Worm (Caenorhabditis elegans) whole organism, L3 larva: ENCODE measurements around the gene Y52D5A.2.
"Not testable (repeated sequence)": the region's sequence is repeated elsewhere in the genome, so short reads cannot be mapped to it uniquely, and the experiment has no call there.

Source experiments
- ZK546.5 ChIP-seq: sonication (generic microtip); optimal IDR thresholded peaks from 2 replicates; lab custom pipeline; 2017; ENCODE audit warnings: missing biosample characterization, missing genetic modification characterization
- ama-1 ChIP-seq: fragments of 150-350 bp; optimal IDR thresholded peaks from 2 replicates; lab custom pipeline; 2018
- ceh-16 ChIP-seq: sonication (generic microtip); optimal IDR thresholded peaks from 2 replicates; lab custom pipeline; 2017; ENCODE audit warnings: missing biosample characterization, missing genetic modification characterization
- ceh-28 ChIP-seq: fragments of 150-350 bp; optimal IDR thresholded peaks from 2 replicates; lab custom pipeline; 2014; ENCODE audit warnings: missing biosample characterization, missing genetic modification reagents, missing genetic modification characterization
- ceh-82 ChIP-seq: fragments of 150-350 bp; optimal IDR thresholded peaks from 2 replicates; lab custom pipeline; 2014; ENCODE audit warnings: missing biosample characterization, missing genetic modification characterization
- ceh-9 ChIP-seq: sonication (generic microtip); optimal IDR thresholded peaks from 2 replicates; lab custom pipeline; 2018; ENCODE audit warnings: missing biosample characterization, missing genetic modification characterization
- daf-12 ChIP-seq: fragments of 150-350 bp; optimal IDR thresholded peaks from 2 replicates; lab custom pipeline; 2014; ENCODE audit warnings: missing biosample characterization, missing genetic modification reagents, missing genetic modification characterization
- egl-27 ChIP-seq: sonication (generic microtip); optimal IDR thresholded peaks from 4 replicates; lab custom pipeline; 2017; ENCODE audit warnings: missing biosample characterization, missing genetic modification reagents, missing genetic modification characterization
- egl-5 ChIP-seq: fragments of 150-350 bp; optimal IDR thresholded peaks from 2 replicates; lab custom pipeline; 2017; ENCODE audit warnings: missing biosample characterization, missing genetic modification reagents, missing genetic modification characterization, inconsistent platforms
- elt-1 ChIP-seq: fragments of 150-350 bp; optimal IDR thresholded peaks from 2 replicates; lab custom pipeline; 2014; ENCODE audit warnings: missing biosample characterization, missing genetic modification characterization
- eor-1 ChIP-seq, 2 experiments: fragments of 150-350 bp; optimal IDR thresholded peaks; 2 replicates each; lab custom pipeline; 2014 to 2018; ENCODE audit warnings: missing biosample characterization in 2 of 2, missing genetic modification characterization in 2 of 2
- fkh-10 ChIP-seq: sonication (generic microtip); optimal IDR thresholded peaks from 2 replicates; lab custom pipeline; 2017; ENCODE audit warnings: missing biosample characterization, missing genetic modification reagents, missing genetic modification characterization
- fkh-2 ChIP-seq: fragments of 150-350 bp; optimal IDR thresholded peaks from 2 replicates; lab custom pipeline; 2014; ENCODE audit warnings: missing biosample characterization, missing genetic modification reagents, missing genetic modification characterization
- hmg-11 ChIP-seq: sonication (generic microtip); optimal IDR thresholded peaks from 2 replicates; lab custom pipeline; 2016; ENCODE audit warnings: missing genetic modification characterization, missing compliant biosample characterization
- jun-1 ChIP-seq: fragments of 150-350 bp; optimal IDR thresholded peaks from 2 replicates; lab custom pipeline; 2014; ENCODE audit warnings: missing biosample characterization, missing genetic modification reagents, missing genetic modification characterization
- lin-15B ChIP-seq: fragments of 150-350 bp; optimal IDR thresholded peaks from 2 replicates; lab custom pipeline; 2014; ENCODE audit warnings: missing biosample characterization, missing genetic modification characterization
- lin-39 ChIP-seq: fragments of 150-350 bp; optimal IDR thresholded peaks from 2 replicates; lab custom pipeline; 2018; ENCODE audit warnings: missing biosample characterization, missing genetic modification reagents, missing genetic modification characterization
- lsy-12 ChIP-seq: sonication (generic microtip); optimal IDR thresholded peaks from 2 replicates; lab custom pipeline; 2016; ENCODE audit warnings: mild to moderate bottlenecking, missing genetic modification characterization, missing compliant biosample characterization
- mdl-1 ChIP-seq: fragments of 150-350 bp; optimal IDR thresholded peaks from 2 replicates; lab custom pipeline; 2014; ENCODE audit warnings: missing biosample characterization, missing genetic modification characterization
- mml-1 ChIP-seq: fragments of 150-350 bp; sonication (generic microtip); optimal IDR thresholded peaks from 3 replicates; lab custom pipeline; 2014; ENCODE audit warnings: missing biosample characterization, missing genetic modification characterization
- nhr-11 ChIP-seq: fragments of 150-350 bp; optimal IDR thresholded peaks from 2 replicates; lab custom pipeline; 2014; ENCODE audit warnings: missing biosample characterization, missing genetic modification characterization
- nhr-23 ChIP-seq: fragments of 150-350 bp; optimal IDR thresholded peaks from 2 replicates; lab custom pipeline; 2014; ENCODE audit warnings: missing biosample characterization, missing genetic modification reagents, missing genetic modification characterization
- nhr-237 ChIP-seq: fragments of 150-350 bp; optimal IDR thresholded peaks from 2 replicates; lab custom pipeline; 2014; ENCODE audit warnings: missing biosample characterization, missing genetic modification characterization
- nhr-25 ChIP-seq: sonication (generic microtip); optimal IDR thresholded peaks from 2 replicates; lab custom pipeline; 2017; ENCODE audit warnings: missing biosample characterization, missing genetic modification characterization
- nhr-28 ChIP-seq: fragments of 150-350 bp; optimal IDR thresholded peaks from 2 replicates; lab custom pipeline; 2014; ENCODE audit warnings: missing biosample characterization, missing genetic modification characterization
- nhr-43 ChIP-seq: sonication (generic microtip); optimal IDR thresholded peaks from 2 replicates; lab custom pipeline; 2016; ENCODE audit warnings: mild to moderate bottlenecking, missing genetic modification characterization, missing compliant biosample characterization; ENCODE audit not compliant: poor library complexity, severe bottlenecking
- nhr-67 ChIP-seq: fragments of 150-350 bp; optimal IDR thresholded peaks from 2 replicates; lab custom pipeline; 2014; ENCODE audit warnings: missing biosample characterization, missing genetic modification characterization
- pha-4 ChIP-seq: fragments of 150-350 bp; optimal IDR thresholded peaks from 2 replicates; lab custom pipeline; 2014; ENCODE audit warnings: missing biosample characterization, missing genetic modification reagents, missing genetic modification characterization
- pqm-1 ChIP-seq: fragments of 150-350 bp; optimal IDR thresholded peaks from 2 replicates; lab custom pipeline; 2017; ENCODE audit warnings: missing biosample characterization, missing genetic modification characterization, inconsistent platforms
- sea-2 ChIP-seq: fragments of 150-350 bp; sonication (generic microtip); optimal IDR thresholded peaks from 4 replicates; lab custom pipeline; 2014; ENCODE audit warnings: missing biosample characterization, missing genetic modification reagents, missing genetic modification characterization
- skn-1 ChIP-seq: fragments of 150-350 bp; optimal IDR thresholded peaks from 2 replicates; lab custom pipeline; 2014; ENCODE audit warnings: missing biosample characterization, missing genetic modification characterization
- unc-39 ChIP-seq: sonication (generic microtip); optimal IDR thresholded peaks from 4 replicates; lab custom pipeline; 2017; ENCODE audit warnings: missing biosample characterization, missing genetic modification characterization
- zag-1 ChIP-seq: fragments of 150-350 bp; optimal IDR thresholded peaks from 2 replicates; lab custom pipeline; 2014; ENCODE audit warnings: missing biosample characterization, missing genetic modification characterization
- ztf-4 ChIP-seq: fragments of 150-350 bp; optimal IDR thresholded peaks from 2 replicates; lab custom pipeline; 2014; ENCODE audit warnings: missing biosample characterization, missing genetic modification characterization

Y52D5A.2 gene

DNA sequence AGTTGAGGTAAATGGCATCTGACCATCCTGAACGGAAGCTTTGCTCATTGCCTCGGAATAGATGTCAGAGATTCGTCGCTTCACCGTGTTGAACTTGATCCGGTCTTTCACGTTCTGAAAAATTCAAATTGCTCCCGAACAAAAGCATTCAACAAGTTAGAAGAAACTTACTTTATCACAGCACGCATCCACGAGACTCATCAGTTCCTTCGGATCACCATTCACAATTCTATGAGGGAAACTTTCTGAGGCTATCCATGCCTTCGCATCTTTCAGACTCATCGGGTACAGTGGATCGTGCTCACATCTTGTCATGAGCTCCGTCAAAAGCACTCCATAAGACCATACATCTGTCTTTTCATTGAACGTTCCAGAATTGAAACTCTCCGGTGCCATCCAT, 1.5 kb downstream of the Y52D5A.2 start:
- no peak for TF ChIP-seq elt-1 (tag; lab: Kevin White, UChicago)
- TF ChIP-seq ZK546.5 (tag; lab: Kevin White, UChicago), result no peak
- no peak for TF ChIP-seq nhr-23 (tag; lab: Kevin White, UChicago)
- TF ChIP-seq skn-1 (tag; lab: Kevin White, UChicago), result no peak
- no peak for TF ChIP-seq daf-12 (tag; lab: Kevin White, UChicago)
- no peak for TF ChIP-seq sea-2 (GFP tag; lab: Kevin White, UChicago)
- no peak for TF ChIP-seq fkh-2 (tag; lab: Kevin White, UChicago)
- no peak for TF ChIP-seq ceh-9 (tag; lab: Kevin White, UChicago)
- TF ChIP-seq pqm-1 (tag; lab: Kevin White, UChicago), result no peak
- no peak for TF ChIP-seq egl-27 (tag; lab: Kevin White, UChicago)
- TF ChIP-seq jun-1 (tag; lab: Kevin White, UChicago), result no peak
- TF ChIP-seq unc-39 (tag; lab: Kevin White, UChicago), result no peak
- TF ChIP-seq nhr-25 (tag; lab: Kevin White, UChicago), result no peak
- TF ChIP-seq egl-5 (tag; lab: Kevin White, UChicago), result no peak
- TF ChIP-seq nhr-67, result no peak
- no peak for TF ChIP-seq nhr-11 (tag; lab: Kevin White, UChicago)
- TF ChIP-seq fkh-10 (GFP tag; lab: Kevin White, UChicago), result no peak
- TF ChIP-seq nhr-43, result no peak

DNA sequence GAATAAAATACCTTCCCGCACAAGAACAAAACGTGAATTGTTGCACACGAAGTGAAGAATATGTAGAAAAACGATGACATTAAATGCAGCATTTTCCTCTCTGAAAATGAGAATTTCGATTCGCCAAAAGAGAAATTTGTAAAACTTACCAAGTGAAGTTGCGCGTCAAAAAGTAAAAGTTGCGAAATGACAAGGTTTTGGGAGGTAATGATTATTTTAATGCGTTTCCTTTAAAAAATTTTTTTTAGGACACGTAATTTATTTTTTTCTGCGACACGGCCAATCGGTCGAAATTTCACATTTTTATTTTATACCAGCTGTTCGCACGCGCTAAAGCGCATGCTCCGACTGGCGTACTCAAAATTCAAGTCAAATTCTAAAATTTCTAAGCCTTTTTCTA, 8.3 kb downstream of the Y52D5A.2 start, which contains the start of gene Y4C6A.3:
TSS of gene Y4C6A.3 (minus strand) at position 101 of the 400 bp plus-strand sequence.
- not testable (repeated sequence) for TF ChIP-seq nhr-23, lsy-12, zag-1 (tag; lab: Kevin White, UChicago)

DNA sequence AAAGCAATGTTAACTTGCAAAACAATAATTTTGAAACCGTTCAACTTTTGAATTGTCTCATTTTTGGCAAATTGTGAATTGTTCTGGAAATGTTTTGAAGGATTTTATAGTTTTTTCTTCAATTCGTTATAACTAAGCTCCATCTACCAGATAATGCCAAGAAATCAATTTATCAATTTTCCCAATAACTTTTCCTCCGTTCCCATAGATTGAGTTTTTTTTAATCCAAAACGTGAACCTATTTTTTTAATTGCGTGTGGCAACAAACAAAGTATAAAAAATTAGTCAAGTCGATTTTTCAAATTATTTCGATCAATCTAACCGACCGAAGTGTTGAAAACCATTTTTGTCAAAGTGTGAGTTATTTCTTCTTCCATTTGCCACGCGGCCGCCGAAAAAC, 11.6 kb downstream of the Y52D5A.2 start, which contains the start of gene Y4C6A.4:
TSS of gene Y4C6A.4 (plus strand) at position 301 of the 400 bp plus-strand sequence.
- TF ChIP-seq ama-1 (lab: Kevin White, UChicago), result no peak
- no peak for TF ChIP-seq ceh-9 (tag; lab: Kevin White, UChicago)
- TF ChIP-seq nhr-28 (tag; lab: Kevin White, UChicago), result no peak
- no peak for TF ChIP-seq ceh-82 (tag; lab: Kevin White, UChicago)
- no peak for TF ChIP-seq pha-4 (tag; lab: Kevin White, UChicago)
- no peak for TF ChIP-seq skn-1 (tag; lab: Kevin White, UChicago)
- no peak for TF ChIP-seq hmg-11
- TF ChIP-seq lin-39 (tag; lab: Kevin White, UChicago), result no peak
- TF ChIP-seq ceh-16 (tag; lab: Kevin White, UChicago), result no peak
- TF ChIP-seq zag-1 (tag; lab: Kevin White, UChicago), result no peak
- TF ChIP-seq, all 47 proteins: peak for 0

DNA sequence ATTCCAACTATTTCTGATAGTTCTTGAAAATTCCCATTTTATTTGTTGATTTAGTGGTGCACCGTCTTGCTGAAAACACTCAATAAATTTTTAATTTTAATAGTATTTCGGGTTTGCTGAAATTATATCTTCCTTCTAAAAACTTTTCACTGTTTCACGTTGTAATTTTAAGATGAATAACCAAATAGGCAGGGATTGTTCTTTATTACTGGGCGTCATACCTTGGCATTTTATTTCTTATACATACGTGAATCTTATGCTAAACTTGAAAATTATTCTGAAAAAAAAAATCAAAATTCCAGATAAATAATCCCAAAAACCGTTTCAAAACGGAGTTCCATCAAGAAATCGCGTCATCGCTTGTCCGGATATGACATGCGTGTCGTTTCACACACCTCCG, 25.6 kb downstream of the Y52D5A.2 start, which contains the start of gene mgl-3:
TSS of gene mgl-3 (plus strand) at position 301 of the 400 bp plus-strand sequence.
- TF ChIP-seq jun-1 (tag; lab: Kevin White, UChicago), result no peak
- TF ChIP-seq zag-1 (tag; lab: Kevin White, UChicago), result no peak
- no peak for TF ChIP-seq ZK546.5 (tag; lab: Kevin White, UChicago)
- no peak for TF ChIP-seq mml-1 (tag; lab: Kevin White, UChicago)
- no peak for TF ChIP-seq nhr-237 (tag; lab: Kevin White, UChicago)
- no peak for TF ChIP-seq hmg-11
- no peak for TF ChIP-seq nhr-23 (tag; lab: Kevin White, UChicago)
- TF ChIP-seq ceh-28 (tag; lab: Kevin White, UChicago), result no peak
- TF ChIP-seq eor-1 (tag; optimal IDR thresholded peaks at IDR 0.05; lab: Kevin White, UChicago), result no peak
- TF ChIP-seq egl-27 (tag; lab: Kevin White, UChicago), result no peak
- TF ChIP-seq egl-5 (tag; lab: Kevin White, UChicago), result no peak
- no peak for TF ChIP-seq pha-4 (tag; lab: Kevin White, UChicago)
- no peak for TF ChIP-seq pqm-1 (tag; lab: Kevin White, UChicago)
- no peak for TF ChIP-seq nhr-67
- TF ChIP-seq lin-15B (tag; lab: Kevin White, UChicago), result no peak
- no peak for TF ChIP-seq mdl-1
- TF ChIP-seq ztf-4 (tag; lab: Kevin White, UChicago), result no peak
- no peak for TF ChIP-seq nhr-11 (tag; lab: Kevin White, UChicago)
- TF ChIP-seq lin-39 (tag; lab: Kevin White, UChicago), result no peak
